Fruit fly (Drosophila melanogaster): ENCODE results near the gene Sec61gamma.
A peak's percentile ranks its signal among the peaks of the same experiment; 100 is the strongest.

Gene Sec61gamma

dm6 chrX:19692951-19693698 lies 50.0 kb downstream of the Sec61gamma start, which contains the start of gene Mer (continued):
- TF ChIP-seq CG7928 (GFP tag; optimal IDR thresholded peaks at IDR 0.05) (peak; percentile 59), CG11456 (GFP tag; IDR thresholded peaks at IDR 0.05) (peak; percentile 73; the same call in 1 of the 3 replicates), Hey (tag; optimal IDR thresholded peaks at IDR 0.05) (no peak), dpn (GFP tag; optimal IDR thresholded peaks at IDR 0.05) (peak; percentile 86 to 88), sr (GFP tag; IDR thresholded peaks at IDR 0.05) (peak; percentile 31; the same call in 1 of the 3 replicates), CG30431 (GFP tag; optimal IDR thresholded peaks at IDR 0.05) (peak; percentile 67), CG16815 (GFP tag; optimal IDR thresholded peaks at IDR 0.05) (peak; percentile 66), cato (GFP tag; optimal IDR thresholded peaks at IDR 0.05; ENCODE audit: borderline replicate concordance) (peak; percentile 29), Dll (GFP tag; IDR thresholded peaks at IDR 0.05; ENCODE audit: partially characterized antibody) (no peak), crol (GFP tag; IDR thresholded peaks at IDR 0.05) (peak; percentile 24; the same call in 1 of the 2 replicates), pho (GFP tag; optimal IDR thresholded peaks at IDR 0.05) (peak; percentile 72), pb (GFP tag; optimal IDR thresholded peaks at IDR 0.05) (peak; percentile 89), NC2α (GFP tag; optimal IDR thresholded peaks at IDR 0.05) (peak; percentile 46), abd-A (tag; optimal IDR thresholded peaks at IDR 0.05) (no peak), CG17361 (GFP tag; IDR thresholded peaks at IDR 0.05) (peak; percentile 79), bigmax (GFP tag; optimal IDR thresholded peaks at IDR 0.05) (no peak), gcm (GFP tag; optimal IDR thresholded peaks at IDR 0.05) (peak; percentile 83), usp (GFP tag; optimal IDR thresholded peaks at IDR 0.05) (no peak), z (GFP tag; IDR thresholded peaks at IDR 0.05) (no peak), CkIIα-i1 (GFP tag; IDR thresholded peaks at IDR 0.05) (no peak), CG7372 (GFP tag; IDR thresholded peaks at IDR 0.05) (peak; percentile 81), nerfin-1 (tag; optimal IDR thresholded peaks at IDR 0.05) (peak; percentile 73), CG4424 (GFP tag; optimal IDR thresholded peaks at IDR 0.05) (peak; percentile 79), Ravus (GFP tag; IDR thresholded peaks at IDR 0.05) (peak; percentile 34; the same call in 1 of the 2 replicates), Sry-δ (GFP tag; optimal IDR thresholded peaks at IDR 0.05) (peak; percentile 55), caup (GFP tag; optimal IDR thresholded peaks at IDR 0.05; ENCODE audit: severe bottlenecking) (peak; percentile 89), CG16863 (GFP tag; optimal IDR thresholded peaks at IDR 0.05) (peak; percentile 85), PHDP (tag; optimal IDR thresholded peaks at IDR 0.05) (peak; percentile 89), fd102C (GFP tag; optimal IDR thresholded peaks at IDR 0.05) (peak; percentile 10), CG2116 (GFP tag; optimal IDR thresholded peaks at IDR 0.05) (peak; percentile 49), Hr78 (GFP tag; optimal IDR thresholded peaks at IDR 0.05) (no peak), CG15514 (GFP tag; optimal IDR thresholded peaks at IDR 0.05) (peak; percentile 83), MBD-R2 (GFP tag; IDR thresholded peaks at IDR 0.05) (peak; percentile 88), Optix (GFP tag; IDR thresholded peaks at IDR 0.05) (peak; percentile 86), sima (GFP tag; optimal IDR thresholded peaks at IDR 0.05) (no peak), CG13287 (GFP tag; IDR thresholded peaks at IDR 0.05; ENCODE audit: partially characterized antibody) (peak; percentile 53; the same call in 1 of the 2 replicates), toy (GFP tag; IDR thresholded peaks at IDR 0.05) (no peak), cwo (GFP tag; optimal IDR thresholded peaks at IDR 0.05) (peak; percentile 77), dan (GFP tag; IDR thresholded peaks at IDR 0.05) (no peak), en (GFP tag; optimal IDR thresholded peaks at IDR 0.05) (peak; percentile 70), D19A (tag; optimal IDR thresholded peaks at IDR 0.05) (peak; percentile 76), CG34224 (GFP tag; IDR thresholded peaks at IDR 0.05; ENCODE audit: partially characterized antibody) (no peak), Lhr (GFP tag; optimal IDR thresholded peaks at IDR 0.05) (peak; percentile 53), Opbp (GFP tag; IDR thresholded peaks at IDR 0.05; ENCODE audit: partially characterized antibody) (no peak), Six4 (GFP tag; optimal IDR thresholded peaks at IDR 0.05) (peak; percentile 78), bab2 (GFP tag; optimal IDR thresholded peaks at IDR 0.05) (peak; percentile 81), BEAF-32 (GFP tag; optimal IDR thresholded peaks at IDR 0.05) (peak; percentile 34), tio (GFP tag; optimal IDR thresholded peaks at IDR 0.05) (no peak)

Measured in whole organism, embryonic.